Worm (Caenorhabditis elegans) whole organism, late embryonic: ENCODE measurements around the gene cnnm-1.
"Not testable (repeated sequence)": the region's sequence is repeated elsewhere in the genome, so short reads cannot be mapped to it uniquely, and the experiment has no call there.

ENCODE experiments used
- C38D4.7 ChIP-seq: fragments of 200-800 bp; sonication (Bioruptor generic); optimal IDR thresholded peaks from 2 replicates; lab custom pipeline; 2018; ENCODE audit warnings: mild to moderate bottlenecking, missing genetic modification characterization, moderate library complexity, missing compliant biosample characterization
- K09A11.1 ChIP-seq: sonication (generic microtip); optimal IDR thresholded peaks from 2 replicates; lab custom pipeline; 2017; ENCODE audit warnings: antibody characterized with exemption, mild to moderate bottlenecking, missing genetic modification characterization, missing compliant biosample characterization; ENCODE audit not compliant: insufficient read depth
- T23F11.4 ChIP-seq: fragments of 200-800 bp; sonication (Bioruptor generic); optimal IDR thresholded peaks from 2 replicates; lab custom pipeline; 2018; ENCODE audit warnings: mild to moderate bottlenecking, missing genetic modification characterization, missing compliant biosample characterization
- ceh-18 ChIP-seq: sonication (generic microtip); optimal IDR thresholded peaks from 2 replicates; lab custom pipeline; 2016; ENCODE audit warnings: missing genetic modification characterization, missing compliant biosample characterization
- ceh-22 ChIP-seq: sonication (generic microtip); optimal IDR thresholded peaks from 2 replicates; lab custom pipeline; 2017; ENCODE audit warnings: missing biosample characterization, missing genetic modification characterization
- ceh-48 ChIP-seq: sonication (generic microtip); optimal IDR thresholded peaks from 2 replicates; lab custom pipeline; 2016; ENCODE audit warnings: missing genetic modification characterization, inconsistent platforms, missing compliant biosample characterization
- elt-2 ChIP-seq: sonication (generic microtip); optimal IDR thresholded peaks from 2 replicates; lab custom pipeline; 2016; ENCODE audit warnings: missing genetic modification reagents, missing genetic modification characterization, missing compliant biosample characterization
- elt-4 ChIP-seq: sonication (generic microtip); optimal IDR thresholded peaks from 2 replicates; lab custom pipeline; 2016; ENCODE audit warnings: missing genetic modification characterization, missing compliant biosample characterization
- eyg-1 ChIP-seq: sonication (generic microtip); optimal IDR thresholded peaks from 2 replicates; lab custom pipeline; 2016; ENCODE audit warnings: missing genotype, missing genetic modification characterization, missing compliant biosample characterization
- fkh-6 ChIP-seq: sonication (generic microtip); optimal IDR thresholded peaks from 2 replicates; lab custom pipeline; 2016; ENCODE audit warnings: missing genetic modification characterization, missing compliant biosample characterization
- hlh-6 ChIP-seq: sonication (generic microtip); optimal IDR thresholded peaks from 2 replicates; lab custom pipeline; 2016; ENCODE audit warnings: missing genotype, missing genetic modification characterization, missing compliant biosample characterization
- lim-6 ChIP-seq: sonication (generic microtip); optimal IDR thresholded peaks from 2 replicates; lab custom pipeline; 2016; ENCODE audit warnings: missing genetic modification characterization, missing compliant biosample characterization
- lin-11 ChIP-seq: fragments of 200-800 bp; sonication (Bioruptor generic); optimal IDR thresholded peaks from 2 replicates; lab custom pipeline; 2018; ENCODE audit warnings: mild to moderate bottlenecking, missing genetic modification characterization, missing compliant biosample characterization
- madf-2 ChIP-seq: sonication (generic microtip); optimal IDR thresholded peaks from 2 replicates; lab custom pipeline; 2017; ENCODE audit warnings: missing genetic modification characterization, missing compliant biosample characterization
- mec-3 ChIP-seq: sonication (generic microtip); optimal IDR thresholded peaks from 2 replicates; lab custom pipeline; 2016; ENCODE audit warnings: borderline replicate concordance, missing genetic modification characterization, missing compliant biosample characterization
- nfya-1 ChIP-seq: sonication (generic microtip); optimal IDR thresholded peaks from 2 replicates; lab custom pipeline; 2017; ENCODE audit warnings: missing genetic modification characterization, mild to moderate bottlenecking, missing compliant biosample characterization, antibody characterized with exemption, moderate library complexity
- nhr-232 ChIP-seq: sonication (generic microtip); optimal IDR thresholded peaks from 2 replicates; lab custom pipeline; 2016; ENCODE audit warnings: missing genetic modification characterization, missing compliant biosample characterization
- pag-3 ChIP-seq: sonication (generic microtip); optimal IDR thresholded peaks from 2 replicates; lab custom pipeline; 2016; ENCODE audit warnings: missing compliant biosample characterization, missing genetic modification characterization, borderline replicate concordance
- pat-9 ChIP-seq: fragments of 200-800 bp; sonication (Bioruptor generic); optimal IDR thresholded peaks from 2 replicates; lab custom pipeline; 2018; ENCODE audit warnings: mild to moderate bottlenecking, missing genetic modification characterization, moderate library complexity, missing compliant biosample characterization
- pha-2 ChIP-seq: sonication (generic microtip); optimal IDR thresholded peaks from 2 replicates; lab custom pipeline; 2017; ENCODE audit warnings: mild to moderate bottlenecking, missing genetic modification characterization, missing compliant biosample characterization
- pqm-1 ChIP-seq: sonication (generic microtip); optimal IDR thresholded peaks from 2 replicates; lab custom pipeline; 2016; ENCODE audit warnings: missing genetic modification characterization, missing compliant biosample characterization
- sdc-2 ChIP-seq: sonication (generic microtip); optimal IDR thresholded peaks from 2 replicates; lab custom pipeline; 2016; ENCODE audit warnings: missing genotype, missing genetic modification characterization, missing compliant biosample characterization
- syd-9 ChIP-seq: sonication (generic microtip); optimal IDR thresholded peaks from 2 replicates; lab custom pipeline; 2016; ENCODE audit warnings: mild to moderate bottlenecking, missing genetic modification characterization, moderate library complexity, missing compliant biosample characterization
- tbx-2 ChIP-seq: sonication (generic microtip); optimal IDR thresholded peaks from 2 replicates; lab custom pipeline; 2016; ENCODE audit warnings: missing genetic modification characterization, missing compliant biosample characterization
- tbx-7 ChIP-seq: sonication (generic microtip); optimal IDR thresholded peaks from 2 replicates; lab custom pipeline; 2016; ENCODE audit warnings: missing genotype, missing genetic modification characterization, missing compliant biosample characterization
- unc-3 ChIP-seq, 2 experiments: fragments of 200-800 bp in 1 of 2; sonication (Bioruptor generic) in 1 of 2; sonication (generic microtip) in 1 of 2; conservative IDR thresholded peaks in 1 of 2; optimal IDR thresholded peaks in 1 of 2; 2 replicates each; pipeline versions ENCODE4 v1.3.6 to Lab custom; 2016 to 2022; ENCODE audit warnings: missing compliant biosample characterization in 2 of 2, missing genetic modification characterization in 2 of 2, missing genetic modification reagents in 1 of 2
- unc-42 ChIP-seq: sonication (generic microtip); optimal IDR thresholded peaks from 2 replicates; lab custom pipeline; 2016; ENCODE audit warnings: missing genotype, missing genetic modification characterization, missing compliant biosample characterization
- unc-55 ChIP-seq: sonication (generic microtip); optimal IDR thresholded peaks from 2 replicates; lab custom pipeline; 2017; ENCODE audit warnings: missing biosample characterization, missing genetic modification reagents, missing genetic modification characterization
- unc-86 ChIP-seq: sonication (generic microtip); optimal IDR thresholded peaks from 2 replicates; lab custom pipeline; 2016; ENCODE audit warnings: missing genetic modification characterization, missing compliant biosample characterization
- ztf-16 ChIP-seq: sonication (generic microtip); optimal IDR thresholded peaks from 2 replicates; lab custom pipeline; 2017; ENCODE audit warnings: missing genetic modification characterization, missing compliant biosample characterization

Gene cnnm-1

DNA sequence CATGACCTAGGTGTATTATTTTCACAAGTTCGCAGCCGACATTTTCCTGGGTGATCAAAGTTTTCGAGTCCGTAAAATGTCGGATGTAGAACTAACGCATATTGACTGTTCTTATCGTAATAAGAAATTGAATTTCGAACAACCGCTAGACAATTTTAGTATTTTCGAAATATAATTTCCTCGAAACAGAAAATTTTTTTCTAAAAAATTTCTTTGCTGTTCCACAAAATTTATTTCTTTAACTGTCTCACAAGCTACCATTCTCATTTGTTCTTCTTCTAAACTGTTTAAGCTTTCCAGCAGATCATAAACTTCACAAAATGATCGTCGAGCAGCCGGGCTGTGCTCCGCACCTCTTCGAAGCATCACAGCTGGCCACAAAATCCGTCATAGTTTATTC, 30.5 kb downstream of the cnnm-1 start, which contains the start of gene C52D10.3:
Gene C52D10.3 (plus strand): TSS at position 301 of the 400 bp plus-strand sequence.
- TF ChIP-seq lin-11 (tag; lab: Kevin White, UChicago) (no peak), tbx-2 (no peak), fkh-6 (tag; lab: Kevin White, UChicago) (no peak), unc-42 (no peak), elt-4 (tag; lab: Kevin White, UChicago) (no peak), nhr-232 (tag; lab: Kevin White, UChicago) (no peak), elt-2 (tag; lab: Kevin White, UChicago) (no peak), unc-3 (GFP tag; conservative IDR thresholded peaks at IDR 0.05; lab: Robert Waterston, UW) (no peak), unc-3 (tag; optimal IDR thresholded peaks at IDR 0.05; lab: Kevin White, UChicago) (no peak), syd-9 (no peak), ceh-22 (tag; lab: Kevin White, UChicago) (no peak), sdc-2 (tag; lab: Kevin White, UChicago) (no peak), unc-55 (GFP tag; lab: Kevin White, UChicago) (no peak)
- TF ChIP-seq, all 69 proteins: peak for 0

DNA sequence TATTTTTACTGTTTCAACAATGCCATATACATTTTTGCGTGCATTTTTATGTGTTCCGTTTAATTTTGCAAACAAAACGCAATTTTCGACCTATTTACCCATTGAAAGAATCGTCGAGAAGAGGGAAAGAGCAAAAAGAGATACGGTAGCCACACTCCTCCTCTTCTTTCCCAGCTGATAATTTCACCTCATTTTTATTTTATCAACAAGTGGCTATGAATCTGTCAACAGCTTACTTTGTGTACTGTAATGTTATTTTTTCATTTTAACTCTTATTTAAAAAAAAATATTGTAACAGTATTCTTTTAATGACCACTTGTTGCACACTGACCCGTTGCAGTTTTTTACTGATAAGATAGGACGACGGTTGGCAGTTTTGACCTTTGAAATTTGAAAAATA, 31.7 kb downstream of the cnnm-1 start:
- TF ChIP-seq mec-3 (tag; lab: Kevin White, UChicago), result no peak
- no peak for TF ChIP-seq unc-86 (tag; lab: Kevin White, UChicago)
- no peak for TF ChIP-seq C38D4.7
- TF ChIP-seq pqm-1 (tag; lab: Kevin White, UChicago), result no peak
- peak; percentile 20 for TF ChIP-seq elt-2 (tag; lab: Kevin White, UChicago)
- no peak for TF ChIP-seq hlh-6 (tag; lab: Kevin White, UChicago)

DNA sequence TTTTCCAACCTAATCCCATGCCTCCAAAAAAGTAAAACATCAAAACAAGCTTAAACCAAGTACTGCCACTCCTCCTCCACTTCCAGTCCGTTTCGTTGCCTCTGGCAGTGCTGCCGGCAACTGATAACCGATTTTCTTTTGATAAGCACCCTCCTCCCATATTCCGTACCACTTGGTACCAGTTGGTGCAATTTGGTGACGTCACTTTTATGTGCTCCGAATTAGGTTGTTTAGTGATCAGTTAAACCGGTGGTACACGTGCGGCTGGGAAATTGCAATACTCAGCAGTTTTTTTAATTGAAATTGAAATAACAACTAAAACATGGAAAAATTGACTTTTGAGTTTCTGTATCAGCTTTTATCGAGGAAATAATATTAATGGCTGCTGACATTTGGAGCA, 32.6 kb downstream of the cnnm-1 start:
- no peak for TF ChIP-seq tbx-7 (tag; lab: Kevin White, UChicago)
- peak; percentile 93 for TF ChIP-seq elt-2 (tag; lab: Kevin White, UChicago)
- no peak for TF ChIP-seq ceh-18 (tag; lab: Kevin White, UChicago)

DNA sequence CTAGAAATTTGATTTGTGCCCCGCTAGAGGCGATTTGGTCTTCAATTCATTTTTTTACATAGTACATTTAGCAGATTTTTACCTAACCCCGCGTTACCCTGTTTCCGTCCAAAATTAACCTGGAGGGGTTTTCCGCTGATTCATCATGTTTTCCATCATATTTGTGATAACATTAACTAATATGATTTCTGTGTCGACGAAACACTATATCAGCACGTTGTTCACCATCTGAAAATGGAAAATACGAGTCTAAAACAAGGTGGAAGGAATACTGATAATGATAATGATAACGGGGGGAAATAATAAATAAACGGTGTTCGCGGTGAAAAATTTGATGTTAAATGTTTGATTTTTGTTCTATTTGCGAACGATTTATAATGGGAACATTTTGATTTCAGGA, 34.9 kb downstream of the cnnm-1 start:
- TF ChIP-seq unc-55 (GFP tag; lab: Kevin White, UChicago) (no peak), elt-2 (tag; lab: Kevin White, UChicago) (peak; percentile 83), nfya-1 (tag; lab: Kevin White, UChicago) (no peak)

DNA sequence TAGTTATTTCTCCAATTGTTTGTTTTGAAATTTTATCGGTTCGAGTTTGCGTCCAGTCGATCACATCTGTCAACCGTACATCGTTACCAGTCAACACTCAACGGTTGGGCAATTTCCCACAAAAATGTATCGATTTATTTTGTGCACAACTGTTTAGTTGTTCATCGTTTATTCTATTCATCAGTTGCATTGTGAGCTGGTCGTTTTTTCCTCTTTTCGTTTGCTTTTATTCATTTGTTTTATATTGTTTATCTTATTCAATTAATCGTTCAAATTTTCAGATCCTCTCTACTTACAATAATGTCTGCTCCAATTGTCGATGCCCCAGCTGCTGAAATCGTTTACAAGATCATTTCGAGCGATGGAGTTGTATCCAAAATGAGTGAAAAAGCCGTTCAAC, 39.7 kb downstream of the cnnm-1 start, which contains the start of gene skr-12:
Gene skr-12 (plus strand): TSS at position 301 of the 400 bp plus-strand sequence.
- TF ChIP-seq eyg-1 (tag; lab: Kevin White, UChicago) (no peak), T23F11.4 (no peak)
- TF ChIP-seq, all 69 proteins: peak for 0

DNA sequence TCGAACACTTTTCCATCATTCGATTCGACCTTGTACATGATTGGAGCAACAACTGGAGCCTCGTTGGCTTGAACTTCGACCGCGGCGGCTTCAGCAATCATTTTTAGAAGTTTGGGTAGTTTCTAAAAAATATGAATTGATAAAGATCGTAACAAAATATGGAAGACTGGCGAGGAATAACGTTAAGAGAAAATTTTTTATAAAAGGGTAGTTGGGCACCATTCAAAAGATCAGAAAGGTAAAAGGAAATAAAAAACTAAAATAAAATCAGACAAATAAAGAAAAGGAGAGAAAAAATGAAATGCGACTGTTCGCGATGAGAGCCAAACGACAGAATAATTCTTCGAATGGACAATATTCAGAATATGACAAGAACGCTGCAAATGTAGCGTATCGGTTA, 40.9 kb downstream of the cnnm-1 start, which contains the start of gene skr-8:
Gene skr-8 (minus strand): TSS at position 101 of the 400 bp plus-strand sequence.
- not testable (repeated sequence) for TF ChIP-seq madf-2 (tag; lab: Kevin White, UChicago); T23F11.4; ztf-16 (tag; lab: Kevin White, UChicago)

DNA sequence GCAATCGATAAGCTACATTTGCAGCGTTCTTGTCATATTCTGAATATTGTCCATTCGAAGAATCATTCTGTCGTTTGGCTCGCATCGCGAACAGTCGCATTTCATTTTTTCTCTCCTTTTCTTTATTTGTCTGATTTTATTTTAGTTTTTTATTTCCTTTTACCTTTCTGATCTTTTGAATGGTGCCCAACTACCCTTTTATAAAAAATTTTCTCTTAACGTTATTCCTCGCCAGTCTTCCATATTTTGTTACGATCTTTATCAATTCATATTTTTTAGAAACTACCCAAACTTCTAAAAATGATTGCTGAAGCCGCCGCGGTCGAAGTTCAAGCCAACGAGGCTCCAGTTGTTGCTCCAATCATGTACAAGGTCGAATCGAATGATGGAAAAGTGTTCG, 43.4 kb downstream of the cnnm-1 start, which contains the start of gene skr-9:
Gene skr-9 (plus strand): TSS at position 301 of the 400 bp plus-strand sequence.
- not testable (repeated sequence) for TF ChIP-seq T23F11.4; ceh-48 (tag; lab: Kevin White, UChicago); pat-9

DNA sequence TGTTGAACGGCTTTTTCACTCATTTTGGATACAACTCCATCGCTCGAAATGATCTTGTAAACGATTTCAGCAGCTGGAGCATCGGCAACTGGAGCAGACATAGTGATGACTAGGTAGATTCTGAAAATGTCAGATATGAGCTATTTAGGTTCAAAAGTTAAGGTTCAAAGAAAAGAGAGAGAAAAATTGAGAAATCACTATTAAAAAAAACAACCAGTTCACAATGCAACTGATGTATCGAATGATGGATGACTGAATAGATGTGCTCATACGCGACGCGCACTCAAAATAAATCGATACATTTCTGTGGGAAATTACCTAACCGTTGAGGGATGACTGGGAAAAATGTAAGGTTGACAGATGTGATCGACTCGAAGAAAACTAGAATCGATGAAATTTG, 44.1 kb downstream of the cnnm-1 start, which contains the start of gene skr-13:
Gene skr-13 (minus strand): TSS at position 101 of the 400 bp plus-strand sequence.
- TF ChIP-seq pha-2 (tag; lab: Kevin White, UChicago), result no peak
- no peak for TF ChIP-seq ceh-48 (tag; lab: Kevin White, UChicago)
- TF ChIP-seq pag-3, result no peak
- TF ChIP-seq elt-2 (tag; lab: Kevin White, UChicago), result no peak
- TF ChIP-seq lim-6, result no peak
- no peak for TF ChIP-seq K09A11.1
